Fruit fly (Drosophila melanogaster) whole organism, embryonic: ENCODE data around the gene MED27.

ENCODE experiments used
- CG10209 ChIP-seq: fragments of 200-800 bp; sonication (Bioruptor generic); optimal IDR thresholded peaks from 3 replicates; lab custom pipeline; 2017; ENCODE audit warnings: missing biosample characterization, mild to moderate bottlenecking, missing genetic modification characterization, missing genetic modification reagents
- CG10366 ChIP-seq: fragments of 200-800 bp; sonication (Bioruptor generic); IDR thresholded peaks from 2 replicates; pipeline ENCODE4 v1.3.6; 2022; ENCODE audit warnings: missing biosample characterization, missing genetic modification characterization
- CG10979 ChIP-seq: fragments of 200-800 bp; sonication (Bioruptor generic); optimal IDR thresholded peaks from 2 replicates; lab custom pipeline; 2018; ENCODE audit warnings: missing biosample characterization, mild to moderate bottlenecking, missing genetic modification characterization, moderate library complexity
- CG12104 ChIP-seq: fragments of 200-800 bp; sonication (Bioruptor generic); optimal IDR thresholded peaks from 3 replicates; lab custom pipeline; 2016; ENCODE audit warnings: missing biosample characterization, missing genetic modification characterization
- CG12219 ChIP-seq: fragments of 200-800 bp; sonication (Bioruptor generic); optimal IDR thresholded peaks from 3 replicates; lab custom pipeline; 2018; ENCODE audit warnings: missing biosample characterization, mild to moderate bottlenecking, missing genetic modification characterization
- CG12391 ChIP-seq: fragments of 200-800 bp; sonication (Bioruptor generic); optimal IDR thresholded peaks from 3 replicates; lab custom pipeline; 2018; ENCODE audit warnings: missing biosample characterization, mild to moderate bottlenecking, missing genetic modification characterization, moderate library complexity
- CG12659 ChIP-seq: fragments of 200-800 bp; sonication (Bioruptor generic); optimal IDR thresholded peaks from 3 replicates; lab custom pipeline; 2017; ENCODE audit warnings: mild to moderate bottlenecking, missing biosample characterization, missing genetic modification reagents, missing genetic modification characterization
- CG14965 ChIP-seq: fragments of 200-800 bp; sonication (Bioruptor generic); optimal IDR thresholded peaks from 2 replicates; lab custom pipeline; 2016; ENCODE audit warnings: missing biosample characterization, missing genetic modification characterization, borderline replicate concordance
- CG15696 ChIP-seq: fragments of 200-800 bp; sonication (Bioruptor generic); optimal IDR thresholded peaks from 2 replicates; lab custom pipeline; 2019; ENCODE audit warnings: missing biosample characterization, mild to moderate bottlenecking, missing genetic modification characterization, moderate library complexity
- CG1603 ChIP-seq: fragments of 200-800 bp; sonication (Bioruptor generic); optimal IDR thresholded peaks from 2 replicates; lab custom pipeline; 2019; ENCODE audit warnings: missing biosample characterization, mild to moderate bottlenecking, missing genetic modification characterization, moderate library complexity
- CG17361 ChIP-seq: fragments of 200-800 bp; sonication (Bioruptor generic); IDR thresholded peaks from 3 replicates; pipeline ENCODE4 v1.3.6; 2022; ENCODE audit warnings: missing biosample characterization, missing genetic modification characterization
- CG31441 ChIP-seq: fragments of 200-800 bp; sonication (Bioruptor generic); IDR thresholded peaks from 2 replicates; pipeline ENCODE4 v1.3.6; 2022; ENCODE audit warnings: missing biosample characterization, missing genetic modification characterization
- CG4404 ChIP-seq: fragments of 200-800 bp; sonication (Bioruptor generic); IDR thresholded peaks from 2 replicates; pipeline ENCODE4 v1.3.6; 2022; ENCODE audit warnings: missing biosample characterization, missing genetic modification characterization
- CG4617 ChIP-seq: fragments of 200-800 bp; sonication (Bioruptor generic); optimal IDR thresholded peaks from 3 replicates; lab custom pipeline; 2016; ENCODE audit warnings: missing biosample characterization, missing genetic modification characterization, borderline replicate concordance
- CG4707 ChIP-seq: fragments of 200-800 bp; sonication (Bioruptor generic); optimal IDR thresholded peaks from 2 replicates; lab custom pipeline; 2018; ENCODE audit warnings: missing biosample characterization, mild to moderate bottlenecking, missing genetic modification characterization, moderate library complexity
- CG5180 ChIP-seq: fragments of 200-800 bp; sonication (Bioruptor generic); optimal IDR thresholded peaks from 3 replicates; lab custom pipeline; 2017; ENCODE audit warnings: missing biosample characterization, missing genetic modification characterization, mild to moderate bottlenecking, moderate library complexity, missing genetic modification reagents
- CG6791 ChIP-seq: fragments of 200-800 bp; sonication (Bioruptor generic); IDR thresholded peaks from 3 replicates; pipeline ENCODE4 v1.3.6; 2022; ENCODE audit warnings: missing biosample characterization, missing genetic modification characterization; ENCODE audit not compliant: partially characterized antibody
- CG6854 ChIP-seq: fragments of 200-800 bp; sonication (Bioruptor generic); optimal IDR thresholded peaks from 3 replicates; lab custom pipeline; 2017; ENCODE audit warnings: missing biosample characterization, mild to moderate bottlenecking, missing genetic modification characterization
- CG8388 ChIP-seq: fragments of 200-800 bp; sonication (Bioruptor generic); optimal IDR thresholded peaks from 2 replicates; lab custom pipeline; 2019; ENCODE audit warnings: missing biosample characterization, mild to moderate bottlenecking, missing genetic modification characterization, moderate library complexity
- HHEX ChIP-seq: fragments of 200-800 bp; sonication (Bioruptor generic); optimal IDR thresholded peaks from 3 replicates; lab custom pipeline; 2017; ENCODE audit warnings: missing biosample characterization, mild to moderate bottlenecking, missing genetic modification characterization, missing genetic modification reagents
- HLHmδ ChIP-seq: fragments of 200-800 bp; sonication (Bioruptor generic); optimal IDR thresholded peaks from 2 replicates; lab custom pipeline; 2018; ENCODE audit warnings: missing biosample characterization, mild to moderate bottlenecking, missing genetic modification characterization, moderate library complexity
- Hr78 ChIP-seq, 2 experiments: fragments of 200-800 bp in 1 of 2; fragments of >200 bp in 1 of 2; sonication (Bioruptor generic) in 1 of 2; optimal IDR thresholded peaks; 2 replicates each; lab custom pipeline; 2017 to 2019; ENCODE audit warnings: missing biosample characterization in 2 of 2, missing genetic modification characterization in 2 of 2, mild to moderate bottlenecking in 1 of 2, moderate library complexity in 1 of 2
- NfI ChIP-seq: fragments of 200-800 bp; sonication (Bioruptor generic); optimal IDR thresholded peaks from 3 replicates; lab custom pipeline; 2018; ENCODE audit warnings: missing biosample characterization, mild to moderate bottlenecking, missing genetic modification characterization, moderate library complexity
- Trl ChIP-seq, 3 experiments: fragments of >200 bp in 2 of 3; fragments of 200-800 bp in 1 of 3; sonication (Bioruptor generic) in 1 of 3; optimal IDR thresholded peaks; 2 replicates in 1 of 3; 3 replicates in 2 of 3; lab custom pipeline; 2016 to 2017; ENCODE audit warnings: missing biosample characterization in 1 of 3, missing genetic modification characterization in 1 of 3
- Usf ChIP-seq: fragments of 200-800 bp; sonication (Bioruptor generic); optimal IDR thresholded peaks from 2 replicates; lab custom pipeline; 2017; ENCODE audit warnings: missing genotype, missing biosample characterization, missing genetic modification characterization
- ac ChIP-seq: fragments of 200-800 bp; sonication (Bioruptor generic); optimal IDR thresholded peaks from 3 replicates; lab custom pipeline; 2017; ENCODE audit warnings: missing biosample characterization, mild to moderate bottlenecking, missing genetic modification characterization
- bcd ChIP-seq: fragments of 200-800 bp; sonication (Bioruptor generic); optimal IDR thresholded peaks from 2 replicates; lab custom pipeline; 2017; ENCODE audit warnings: missing biosample characterization, mild to moderate bottlenecking, missing genetic modification characterization
- crp ChIP-seq, 2 experiments: fragments of 200-800 bp; sonication (Bioruptor generic); optimal IDR thresholded peaks; 2 replicates in 1 of 2; 3 replicates in 1 of 2; lab custom pipeline; 2017; ENCODE audit warnings: missing biosample characterization in 2 of 2, missing genetic modification characterization in 2 of 2, mild to moderate bottlenecking in 1 of 2, moderate library complexity in 1 of 2
- da ChIP-seq: fragments of 200-800 bp; sonication (Bioruptor generic); optimal IDR thresholded peaks from 2 replicates; lab custom pipeline; 2016; ENCODE audit warnings: missing biosample characterization, missing genetic modification characterization
- dimm ChIP-seq: fragments of 200-800 bp; sonication (Bioruptor generic); IDR thresholded peaks from 2 replicates; pipeline ENCODE4 v1.3.6; 2022; ENCODE audit warnings: missing biosample characterization, missing genetic modification characterization
- gce ChIP-seq: fragments of 200-800 bp; sonication (Bioruptor generic); IDR thresholded peaks from 3 replicates; pipeline ENCODE4 v1.3.6; 2022; ENCODE audit warnings: missing biosample characterization, missing genetic modification characterization
- ind ChIP-seq: fragments of 200-800 bp; sonication (Bioruptor generic); optimal IDR thresholded peaks from 3 replicates; lab custom pipeline; 2016; ENCODE audit warnings: missing biosample characterization, missing genetic modification characterization
- insv ChIP-seq, 2 experiments: fragments of 200-800 bp; sonication (Bioruptor generic); optimal IDR thresholded peaks; 3 replicates each; lab custom pipeline; 2016 to 2018; ENCODE audit warnings: missing biosample characterization in 2 of 2, missing genetic modification characterization in 2 of 2
- kni ChIP-seq: fragments of 200-800 bp; sonication (Bioruptor generic); optimal IDR thresholded peaks from 3 replicates; lab custom pipeline; 2017; ENCODE audit warnings: mild to moderate bottlenecking, missing biosample characterization, missing genetic modification reagents, missing genetic modification characterization
- lmd ChIP-seq: fragments of 200-800 bp; sonication (Bioruptor generic); IDR thresholded peaks from 2 replicates; pipeline ENCODE4 v1.3.6; 2022; ENCODE audit warnings: missing biosample characterization, missing genetic modification characterization
- maf-S ChIP-seq: fragments of 200-800 bp; sonication (Bioruptor generic); optimal IDR thresholded peaks from 2 replicates; lab custom pipeline; 2016; ENCODE audit warnings: missing biosample characterization, missing genetic modification characterization
- nerfin-1 ChIP-seq: fragments of 200-800 bp; sonication (Bioruptor generic); optimal IDR thresholded peaks from 3 replicates; lab custom pipeline; 2019; ENCODE audit warnings: missing biosample characterization, mild to moderate bottlenecking, missing genetic modification characterization, moderate library complexity
- scrt ChIP-seq: fragments of 200-800 bp; sonication (Bioruptor generic); optimal IDR thresholded peaks from 2 replicates; lab custom pipeline; 2018; ENCODE audit warnings: missing biosample characterization, mild to moderate bottlenecking, missing genetic modification characterization, moderate library complexity
- seq ChIP-seq: fragments of 200-800 bp; sonication (Bioruptor generic); IDR thresholded peaks from 2 replicates; pipeline ENCODE4 v1.3.6; 2022; ENCODE audit warnings: missing biosample characterization, missing genetic modification characterization
- slp2 ChIP-seq: fragments of 200-800 bp; sonication (Bioruptor generic); optimal IDR thresholded peaks from 2 replicates; lab custom pipeline; 2016; ENCODE audit warnings: missing biosample characterization, missing genetic modification characterization
- ttk ChIP-seq: fragments of 200-800 bp; sonication (Bioruptor generic); IDR thresholded peaks from 2 replicates; pipeline ENCODE4 v2.1.2; 2022; ENCODE audit warnings: missing biosample characterization, missing genetic modification characterization
- unpg ChIP-seq: fragments of 200-800 bp; sonication (Bioruptor generic); optimal IDR thresholded peaks from 3 replicates; lab custom pipeline; 2018; ENCODE audit warnings: missing biosample characterization, mild to moderate bottlenecking, missing genetic modification characterization, moderate library complexity
- wek ChIP-seq: fragments of 200-800 bp; sonication (Bioruptor generic); optimal IDR thresholded peaks from 3 replicates; lab custom pipeline; 2018; ENCODE audit warnings: missing biosample characterization, mild to moderate bottlenecking, missing genetic modification characterization, moderate library complexity
- wor ChIP-seq: fragments of 200-800 bp; sonication (Bioruptor generic); IDR thresholded peaks from 2 replicates; pipeline ENCODE4 v1.3.6; 2022; ENCODE audit warnings: missing biosample characterization, missing genetic modification characterization
- zfh1 ChIP-seq: fragments of 200-800 bp; sonication (Bioruptor generic); IDR thresholded peaks from 3 replicates; pipeline ENCODE4 v1.3.6; 2022; ENCODE audit warnings: missing biosample characterization, missing genetic modification characterization

MED27 gene

dm6 chr3R:5682238-5682637, 27.3 kb downstream of the MED27 start (continued):
- TF ChIP-seq CG10979 (tag; lab: Kevin White, UChicago), result peak; percentile 35
- TF ChIP-seq CG12391, result peak; percentile 14
- TF ChIP-seq CG5180, result no peak

dm6 chr3R:5682921-5683748, 28.2 kb downstream of the MED27 start:
- TF ChIP-seq wek, result no peak
- TF ChIP-seq CG1603 (tag; lab: Kevin White, UChicago), result peak; percentile 60
- TF ChIP-seq NfI, result no peak
- TF ChIP-seq CG12659, result no peak
- peak; percentile 14; the same call in 1 of the 2 replicates for TF ChIP-seq CG10366 (GFP tag; lab: Robert Waterston, UW)
- no peak for TF ChIP-seq crp (GFP tag; optimal IDR thresholded peaks at IDR 0.05; lab: Kevin White, UChicago)
- peak; percentile 80 for TF ChIP-seq unpg
- no peak for TF ChIP-seq da (GFP tag; lab: Kevin White, UChicago)
- TF ChIP-seq HLHmδ, result peak; percentile 7
- peak; percentile 43 for TF ChIP-seq HHEX
- TF ChIP-seq CG4404 (GFP tag; lab: Robert Waterston, UW), result no peak
- peak; percentile 90 for TF ChIP-seq kni (GFP tag; lab: Kevin White, UChicago)
- TF ChIP-seq CG6854 (GFP tag; lab: Kevin White, UChicago), result no peak
- peak; percentile 28; the same call in 1 of the 2 replicates for TF ChIP-seq ttk (GFP tag; lab: Robert Waterston, UW)
- TF ChIP-seq ind (GFP tag; lab: Kevin White, UChicago), result peak; percentile 36
- TF ChIP-seq bcd (GFP tag; lab: Kevin White, UChicago), result peak; percentile 23
- TF ChIP-seq lmd (GFP tag; lab: Robert Waterston, UW), result peak; percentile 54
- TF ChIP-seq slp2 (GFP tag; lab: Kevin White, UChicago), result peak; percentile 31
- TF ChIP-seq CG8388 (GFP tag; lab: Kevin White, UChicago), result peak; percentile 68
- TF ChIP-seq nerfin-1 (tag; lab: Kevin White, UChicago), result peak; percentile 49
- TF ChIP-seq insv (GFP tag; optimal IDR thresholded peaks at IDR 0.05; lab: Kevin White, UChicago), result peak in 1 of 2 experiments; percentile 72
- TF ChIP-seq CG10209 (GFP tag; lab: Kevin White, UChicago), result peak; percentile 50
- TF ChIP-seq seq (GFP tag; lab: Robert Waterston, UW), result 0 out of 2 replicates have a peak, but pooled peaks have one; percentile 34
- peak; percentile 78 for TF ChIP-seq CG17361 (GFP tag; lab: Robert Waterston, UW)
- peak; percentile 18; the same call in 1 of the 3 replicates for TF ChIP-seq gce (GFP tag; lab: Robert Waterston, UW)
- no peak for TF ChIP-seq CG14965 (GFP tag; lab: Kevin White, UChicago)
- peak; percentile 10 for TF ChIP-seq Usf (GFP tag; lab: Kevin White, UChicago)
- TF ChIP-seq CG12219 (GFP tag; lab: Kevin White, UChicago), result peak; percentile 48
- TF ChIP-seq dimm, result peak; percentile 29; the same call in 1 of the 2 replicates
- peak; percentile 48 for TF ChIP-seq scrt (GFP tag; lab: Kevin White, UChicago)
- peak; percentile 48 for TF ChIP-seq CG15696
- peak; percentile 83 for TF ChIP-seq CG31441 (GFP tag; lab: Robert Waterston, UW)
- peak; percentile 76 for TF ChIP-seq zfh1
- TF ChIP-seq ac (GFP tag; lab: Kevin White, UChicago), result peak; percentile 25
- TF ChIP-seq maf-S (GFP tag; lab: Kevin White, UChicago), result no peak
- TF ChIP-seq Hr78 (GFP tag; optimal IDR thresholded peaks at IDR 0.05; lab: Kevin White, UChicago), result peak in 1 of 2 experiments; percentile 27
- peak; percentile 40 for TF ChIP-seq CG4707 (GFP tag; lab: Kevin White, UChicago)
- peak; percentile 12 for TF ChIP-seq CG4617 (GFP tag; lab: Kevin White, UChicago)
- no peak for TF ChIP-seq CG6791 (GFP tag; lab: Robert Waterston, UW)
- TF ChIP-seq CG12104, result no peak
- peak; percentile 16; the same call in 1 of the 2 replicates for TF ChIP-seq wor
- TF ChIP-seq Trl (optimal IDR thresholded peaks at IDR 0.05; lab: Kevin White, UChicago), result no peak
- TF ChIP-seq Trl (GFP tag; optimal IDR thresholded peaks at IDR 0.05; lab: Kevin White, UChicago), result peak; percentile 8
